Fruit fly (Drosophila melanogaster): ENCODE measurements around the gene CG9368.

CG9368 gene

dm6 chr3L:19632766-19633632, 31.6 kb downstream of the CG9368 start (continued):
- TF ChIP-seq shn (GFP tag; optimal IDR thresholded peaks at IDR 0.05) = no peak
- no peak for TF ChIP-seq bigmax (GFP tag; optimal IDR thresholded peaks at IDR 0.05)
- no peak for TF ChIP-seq CG11398 (GFP tag; optimal IDR thresholded peaks at IDR 0.05)
- peak; percentile 36 for TF ChIP-seq Chrac-16 (GFP tag; optimal IDR thresholded peaks at IDR 0.05)
- TF ChIP-seq CG13775 (GFP tag; optimal IDR thresholded peaks at IDR 0.05) = peak; percentile 54
- TF ChIP-seq CG12104 (GFP tag; optimal IDR thresholded peaks at IDR 0.05) = no peak
- TF ChIP-seq ap (GFP tag; IDR thresholded peaks at IDR 0.05) = peak; percentile 34; the same call in 1 of the 2 replicates
- no peak for TF ChIP-seq CG11560 (tag; IDR thresholded peaks at IDR 0.05)
- no peak for TF ChIP-seq CG1024 (GFP tag; IDR thresholded peaks at IDR 0.05)
- peak; percentile 12 for TF ChIP-seq CG1647 (GFP tag; optimal IDR thresholded peaks at IDR 0.05)
- TF ChIP-seq dm (GFP tag; optimal IDR thresholded peaks at IDR 0.05) = no peak
- no peak for TF ChIP-seq ara (GFP tag; IDR thresholded peaks at IDR 0.05)
- no peak for TF ChIP-seq MTF-1 (GFP tag; optimal IDR thresholded peaks at IDR 0.05; ENCODE audit: borderline replicate concordance)
- no peak for TF ChIP-seq pros (GFP tag; optimal IDR thresholded peaks at IDR 0.05)
- no peak for TF ChIP-seq chif (GFP tag; optimal IDR thresholded peaks at IDR 0.05)
- no peak for TF ChIP-seq hth (optimal IDR thresholded peaks at IDR 0.05)
- TF ChIP-seq klu (GFP tag; IDR thresholded peaks at IDR 0.05) = no peak; the same call in 1 of the 2 replicates
- no peak for TF ChIP-seq Nf-YA (GFP tag; IDR thresholded peaks at IDR 0.05)
- peak; percentile 75; the same call in 2 of the 3 replicates for TF ChIP-seq dysf (GFP tag; IDR thresholded peaks at IDR 0.05)
- TF ChIP-seq CG17829 (tag; optimal IDR thresholded peaks at IDR 0.05) = peak; percentile 53
- no peak for TF ChIP-seq stc (GFP tag; IDR thresholded peaks at IDR 0.05)
- no peak for TF ChIP-seq CG31365 (tag; optimal IDR thresholded peaks at IDR 0.05)
- TF ChIP-seq HHEX (GFP tag; optimal IDR thresholded peaks at IDR 0.05) = peak; percentile 33
- peak; percentile 58 for TF ChIP-seq Nf-YC (tag; optimal IDR thresholded peaks at IDR 0.05)
- no peak for TF ChIP-seq dati (GFP tag; IDR thresholded peaks at IDR 0.05)
- peak; percentile 50 for TF ChIP-seq CG7786 (GFP tag; optimal IDR thresholded peaks at IDR 0.05)
- peak; percentile 79 for TF ChIP-seq NFAT (GFP tag; IDR thresholded peaks at IDR 0.05)
- TF ChIP-seq ato (GFP tag; IDR thresholded peaks at IDR 0.05; ENCODE audit: partially characterized antibody) = no peak
- TF ChIP-seq hbn (GFP tag; IDR thresholded peaks at IDR 0.05; ENCODE audit: partially characterized antibody) = no peak
- TF ChIP-seq CG34376 (GFP tag; optimal IDR thresholded peaks at IDR 0.05) = peak; percentile 82
- peak; percentile 86 for TF ChIP-seq row (GFP tag; IDR thresholded peaks at IDR 0.05)
- TF ChIP-seq org-1 (GFP tag; optimal IDR thresholded peaks at IDR 0.05) = peak; percentile 3
- peak; percentile 73 for TF ChIP-seq vvl (GFP tag; IDR thresholded peaks at IDR 0.05)
- TF ChIP-seq CG2116 (GFP tag; optimal IDR thresholded peaks at IDR 0.05) = no peak
- no peak for TF ChIP-seq CG5180 (GFP tag; optimal IDR thresholded peaks at IDR 0.05)
- no peak for TF ChIP-seq z (GFP tag; IDR thresholded peaks at IDR 0.05)
- TF ChIP-seq wek (GFP tag; optimal IDR thresholded peaks at IDR 0.05) = no peak
- no peak for TF ChIP-seq da (GFP tag; optimal IDR thresholded peaks at IDR 0.05)
- TF ChIP-seq Dref (GFP tag; IDR thresholded peaks at IDR 0.05) = no peak
- peak; percentile 57 for TF ChIP-seq CG14667 (GFP tag; IDR thresholded peaks at IDR 0.05)
- peak; percentile 84 for TF ChIP-seq lab (GFP tag; optimal IDR thresholded peaks at IDR 0.05)
- no peak for TF ChIP-seq knrl (GFP tag; IDR thresholded peaks at IDR 0.05; ENCODE audit: partially characterized antibody)
- peak; percentile 78 for TF ChIP-seq al (GFP tag; IDR thresholded peaks at IDR 0.05)
- TF ChIP-seq mam (GFP tag; optimal IDR thresholded peaks at IDR 0.05) = peak; percentile 13
- peak; percentile 46 for TF ChIP-seq az2 (GFP tag; optimal IDR thresholded peaks at IDR 0.05)
- peak; percentile 56; the same call in 1 of the 2 replicates for TF ChIP-seq CG7372 (GFP tag; IDR thresholded peaks at IDR 0.05)
- TF ChIP-seq repo (GFP tag; optimal IDR thresholded peaks at IDR 0.05) = peak; percentile 4
- TF ChIP-seq Xbp1 (GFP tag; optimal IDR thresholded peaks at IDR 0.05) = peak; percentile 60
- no peak for TF ChIP-seq pita (GFP tag; optimal IDR thresholded peaks at IDR 0.05)
- TF ChIP-seq D19A (tag; optimal IDR thresholded peaks at IDR 0.05) = peak; percentile 37
